Fruit fly (Drosophila melanogaster): Measurements from ENCODE around the gene CG43091.
A peak's percentile ranks its signal among the peaks of the same experiment; 100 is the strongest.

Gene CG43091

dm6 chr3R:22755187-22755777, 13.3 kb downstream of the CG43091 start:
- TF ChIP-seq CG7368 (GFP tag; optimal IDR thresholded peaks at IDR 0.05) (no peak), eg (GFP tag; IDR thresholded peaks at IDR 0.05) (0 out of 3 replicates have a peak, but pooled peaks have one; percentile 11)

dm6 chr3R:22753895-22754774, 14.4 kb downstream of the CG43091 start:
- TF ChIP-seq Eip75B (GFP tag; optimal IDR thresholded peaks at IDR 0.05): peak; percentile 16
- TF ChIP-seq CG4318 (GFP tag; optimal IDR thresholded peaks at IDR 0.05): peak; percentile 51
- peak; percentile 45 for TF ChIP-seq CG16779 (tag; optimal IDR thresholded peaks at IDR 0.05)
- 0 out of 2 replicates have a peak, but pooled peaks have one; percentile 7 for TF ChIP-seq CG15336 (GFP tag; IDR thresholded peaks at IDR 0.05)
- TF ChIP-seq CG6163 (GFP tag; IDR thresholded peaks at IDR 0.05): peak; percentile 68
- peak in 1 of 2 experiments; percentile 60 for TF ChIP-seq salr (GFP tag; optimal IDR thresholded peaks at IDR 0.05)
- no peak for TF ChIP-seq CG10669 (GFP tag; optimal IDR thresholded peaks at IDR 0.05)
- TF ChIP-seq achi (GFP tag; optimal IDR thresholded peaks at IDR 0.05): peak; percentile 38
- TF ChIP-seq Hr4 (GFP tag; optimal IDR thresholded peaks at IDR 0.05): peak; percentile 42
- TF ChIP-seq esn (GFP tag; optimal IDR thresholded peaks at IDR 0.05): peak; percentile 14
- no peak for TF ChIP-seq Sox102F (GFP tag; optimal IDR thresholded peaks at IDR 0.05)
- TF ChIP-seq CG6276 (GFP tag; optimal IDR thresholded peaks at IDR 0.05): peak; percentile 55
- TF ChIP-seq CG32006 (GFP tag; optimal IDR thresholded peaks at IDR 0.05): peak; percentile 77
- TF ChIP-seq OdsH (GFP tag; optimal IDR thresholded peaks at IDR 0.05): peak; percentile 28
- TF ChIP-seq CG11762 (GFP tag; optimal IDR thresholded peaks at IDR 0.05; ENCODE audit: insufficient read depth): no peak
- peak; percentile 68 for TF ChIP-seq svp (GFP tag)
- TF ChIP-seq Gug (GFP tag; IDR thresholded peaks at IDR 0.05): 0 out of 2 replicates have a peak, but pooled peaks have one; percentile 22
- peak; percentile 13; the same call in 1 of the 2 replicates for TF ChIP-seq CG11294 (GFP tag; IDR thresholded peaks at IDR 0.05)
- no peak for TF ChIP-seq CG8632 (GFP tag; optimal IDR thresholded peaks at IDR 0.05)
- peak; percentile 10 for TF ChIP-seq dac (GFP tag; optimal IDR thresholded peaks at IDR 0.05)
- TF ChIP-seq CG9139 (GFP tag; optimal IDR thresholded peaks at IDR 0.05): no peak
- TF ChIP-seq eg (GFP tag; IDR thresholded peaks at IDR 0.05): peak; percentile 56; the same call in 2 of the 3 replicates
- TF ChIP-seq dsx (GFP tag; optimal IDR thresholded peaks at IDR 0.05; ENCODE audit: poor library complexity, severe bottlenecking): no peak
- no peak for TF ChIP-seq fd85E (GFP tag; optimal IDR thresholded peaks at IDR 0.05)
- peak; percentile 23 for TF ChIP-seq CG10631 (GFP tag; optimal IDR thresholded peaks at IDR 0.05)
- peak; percentile 78 for TF ChIP-seq Eip78C (GFP tag)

- TF ChIP-seq ss (GFP tag; optimal IDR thresholded peaks at IDR 0.05): peak in 1 of 2 experiments; percentile 38
- TF ChIP-seq fkh (GFP tag; optimal IDR thresholded peaks at IDR 0.05): peak; percentile 71
- no peak for TF ChIP-seq Blimp-1 (GFP tag; optimal IDR thresholded peaks at IDR 0.05)
These were observed 15.0 kb downstream of the CG43091 start for dm6 chr3R:22753600-22753894.

- TF ChIP-seq achi (GFP tag; optimal IDR thresholded peaks at IDR 0.05): no peak
- TF ChIP-seq svp (GFP tag): peak; percentile 35
- TF ChIP-seq eg (GFP tag; IDR thresholded peaks at IDR 0.05): 0 out of 3 replicates have a peak, but pooled peaks have one; percentile 12
- TF ChIP-seq Eip78C (GFP tag): peak; percentile 21
- TF ChIP-seq CG34406 (GFP tag; optimal IDR thresholded peaks at IDR 0.05): no peak
These were observed 15.6 kb downstream of the CG43091 start for dm6 chr3R:22752929-22753328.

- TF ChIP-seq svp (GFP tag) (peak; percentile 69), Hr4 (GFP tag; optimal IDR thresholded peaks at IDR 0.05) (no peak)
These were observed 16.8 kb downstream of the CG43091 start for dm6 chr3R:22751698-22752097.

Data from whole organism, prepupa.